In the genomic region with DNA sequence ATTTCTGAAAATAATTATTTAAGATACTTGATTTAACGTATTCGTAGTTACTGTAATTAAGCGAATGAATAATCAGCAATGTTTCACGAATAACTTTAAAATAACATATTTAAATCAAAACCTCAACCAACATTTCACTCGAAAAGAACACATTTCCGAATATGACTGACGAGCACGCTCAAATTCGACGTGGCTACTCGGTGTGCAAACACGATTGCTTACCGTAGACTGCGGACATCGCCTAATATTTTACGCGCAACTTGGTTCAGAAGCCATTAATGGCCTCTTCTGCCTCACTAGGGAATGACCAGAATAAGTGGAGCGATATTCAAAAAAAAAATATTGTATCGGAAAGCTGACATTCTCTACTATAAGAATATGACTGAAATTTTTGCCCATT, we compare ENCODE assay signal across 7 worm cellular contexts.
TF ChIP-seq lines count a peak whose summit lies in the region.

A gene (minus strand): TSS at position 156 of the 400 bp plus-strand sequence.

TF ChIP-seq in whole organism, L1 larva, 84 proteins besides CTCF, POLR2A, EP300 and RAD21 (continues in another document):
- TF ChIP-seq xbp-1 (tag; optimal IDR thresholded peaks at IDR 0.05; lab: Kevin White, UChicago) (peak; percentile 9), mep-1 (tag; optimal IDR thresholded peaks at IDR 0.05; lab: Kevin White, UChicago) (peak; percentile 46), ama-1 (optimal IDR thresholded peaks at IDR 0.05; lab: Kevin White, UChicago) (no peak), snu-23 (GFP tag; optimal IDR thresholded peaks at IDR 0.05; lab: Kevin White, UChicago) (peak; percentile 35), efl-1 (optimal IDR thresholded peaks at IDR 0.05; lab: Kevin White, UChicago) (peak; percentile 42 to 43), efl-1 (GFP tag; optimal IDR thresholded peaks at IDR 0.05 in 1 of 2; lab: Kevin White, UChicago) (peak; percentile 48 to 93), F16B12.6 (tag; optimal IDR thresholded peaks at IDR 0.05; lab: Kevin White, UChicago) (peak; percentile 81), ceh-88 (GFP tag; IDR thresholded peaks at IDR 0.05; lab: Robert Waterston, UW) (no peak), dsc-1 (tag; optimal IDR thresholded peaks at IDR 0.05; lab: Kevin White, UChicago) (no peak), mdl-1 (tag; optimal IDR thresholded peaks at IDR 0.05; lab: Kevin White, UChicago) (peak in 1 of 2 experiments; percentile 15), nhr-20 (tag; optimal IDR thresholded peaks at IDR 0.05; lab: Kevin White, UChicago) (no peak), fkh-8 (tag; optimal IDR thresholded peaks at IDR 0.05; lab: Kevin White, UChicago) (no peak)

TF ChIP-seq in whole organism, L2 larva, 48 proteins besides CTCF, POLR2A, EP300 and RAD21 (continues in another document):
- TF ChIP-seq mbf-1 (tag; optimal IDR thresholded peaks at IDR 0.05; lab: Kevin White, UChicago) (no peak), lsy-2 (tag; optimal IDR thresholded peaks at IDR 0.05; lab: Kevin White, UChicago) (peak; percentile 58 to 96), peb-1 (tag; optimal IDR thresholded peaks at IDR 0.05; lab: Kevin White, UChicago) (no peak), blmp-1 (tag; optimal IDR thresholded peaks at IDR 0.05; lab: Kevin White, UChicago; ENCODE audit: insufficient read depth) (no peak), nhr-6 (tag; optimal IDR thresholded peaks at IDR 0.05; lab: Kevin White, UChicago) (no peak), nhr-77 (tag; optimal IDR thresholded peaks at IDR 0.05; lab: Kevin White, UChicago) (no peak), ztf-4 (tag; optimal IDR thresholded peaks at IDR 0.05; lab: Kevin White, UChicago) (no peak), unc-39 (tag; optimal IDR thresholded peaks at IDR 0.05; lab: Kevin White, UChicago) (no peak), unc-55 (GFP tag; optimal IDR thresholded peaks at IDR 0.05; lab: Kevin White, UChicago) (peak; percentile 38), nhr-25 (tag; optimal IDR thresholded peaks at IDR 0.05; lab: Kevin White, UChicago) (no peak), mab-5 (tag; optimal IDR thresholded peaks at IDR 0.05; lab: Kevin White, UChicago) (no peak), nhr-129 (tag; optimal IDR thresholded peaks at IDR 0.05; lab: Kevin White, UChicago) (peak; percentile 43), ama-1 (optimal IDR thresholded peaks at IDR 0.05; lab: Kevin White, UChicago) (no peak)

TF ChIP-seq in whole organism, L3 larva, 47 proteins besides CTCF, POLR2A, EP300 and RAD21:
- TF ChIP-seq lin-39 (tag; optimal IDR thresholded peaks at IDR 0.05; lab: Kevin White, UChicago) (peak; percentile 27), nhr-11 (tag; optimal IDR thresholded peaks at IDR 0.05; lab: Kevin White, UChicago) (no peak), lin-15B (tag; optimal IDR thresholded peaks at IDR 0.05; lab: Kevin White, UChicago) (peak; percentile 30), hmg-11 (tag; optimal IDR thresholded peaks at IDR 0.05; lab: Kevin White, UChicago) (peak; percentile 7), R02D3.7 (tag; optimal IDR thresholded peaks at IDR 0.05; lab: Kevin White, UChicago) (no peak), pha-4 (tag; optimal IDR thresholded peaks at IDR 0.05; lab: Kevin White, UChicago) (peak; percentile 26), nhr-25 (tag; optimal IDR thresholded peaks at IDR 0.05; lab: Kevin White, UChicago) (no peak), nfya-1 (tag; optimal IDR thresholded peaks at IDR 0.05; lab: Kevin White, UChicago; ENCODE audit: insufficient read depth) (peak; percentile 74)

TF ChIP-seq in whole organism, L4 larva, 104 proteins besides CTCF, POLR2A, EP300 and RAD21:
- peak; percentile 13 for TF ChIP-seq hlh-30 (tag; optimal IDR thresholded peaks at IDR 0.05; lab: Kevin White, UChicago; ENCODE audit: insufficient read depth)
- peak; percentile 28 for TF ChIP-seq nhr-28 (tag; optimal IDR thresholded peaks at IDR 0.05; lab: Kevin White, UChicago)
- TF ChIP-seq lsy-2 (tag; optimal IDR thresholded peaks at IDR 0.05; lab: Kevin White, UChicago) = peak; percentile 54 to 96
- peak; percentile 23 for TF ChIP-seq dpl-1 (GFP tag; optimal IDR thresholded peaks at IDR 0.05; lab: Kevin White, UChicago)
- TF ChIP-seq spr-1 (tag; optimal IDR thresholded peaks at IDR 0.05; lab: Kevin White, UChicago) = no peak
- TF ChIP-seq lin-1 (GFP tag; IDR thresholded peaks at IDR 0.05; lab: Robert Waterston, UW) = no peak
- TF ChIP-seq mes-2 (tag; optimal IDR thresholded peaks at IDR 0.05; lab: Kevin White, UChicago; ENCODE audit: poor library complexity, severe bottlenecking) = peak; percentile 64
- TF ChIP-seq madf-9 (GFP tag; conservative IDR thresholded peaks at IDR 0.05; lab: Robert Waterston, UW) = no peak
- TF ChIP-seq T20F7.1 (GFP tag; optimal IDR thresholded peaks at IDR 0.05; lab: Kevin White, UChicago) = peak; percentile 10

TF ChIP-seq in whole organism, midembryonic, 9 proteins besides CTCF, POLR2A, EP300 and RAD21:
- no peak for TF ChIP-seq tab-1 (GFP tag; IDR thresholded peaks at IDR 0.05; lab: Robert Waterston, UW)
- 0 out of 2 replicates have a peak, but pooled peaks have one; percentile 9 for TF ChIP-seq flt-1 (GFP tag; IDR thresholded peaks at IDR 0.05; lab: Robert Waterston, UW)
- no peak for TF ChIP-seq T22C8.4 (GFP tag; IDR thresholded peaks at IDR 0.05; lab: Robert Waterston, UW)
- TF ChIP-seq klf-2 (GFP tag; conservative IDR thresholded peaks at IDR 0.05; lab: Robert Waterston, UW) = no peak
- no peak for TF ChIP-seq cog-1 (tag; optimal IDR thresholded peaks at IDR 0.05; lab: Kevin White, UChicago)
TF ChIP-seq in whole organism, midembryonic: peak in this region for 1.

TF ChIP-seq in whole organism, mixed stage, embryonic, 35 proteins besides CTCF, POLR2A, EP300 and RAD21:
- peak; percentile 93 for TF ChIP-seq lsy-2 (tag; optimal IDR thresholded peaks at IDR 0.05; lab: Kevin White, UChicago)
- TF ChIP-seq drap-1 (GFP tag; optimal IDR thresholded peaks at IDR 0.05; lab: Kevin White, UChicago) = no peak
- no peak for TF ChIP-seq mep-1 (tag; optimal IDR thresholded peaks at IDR 0.05; lab: Kevin White, UChicago)
- TF ChIP-seq unc-120 (tag; optimal IDR thresholded peaks at IDR 0.05; lab: Kevin White, UChicago; ENCODE audit: poor library complexity, severe bottlenecking) = peak; percentile 45

TF ChIP-seq in whole organism, young adult, 124 proteins besides CTCF, POLR2A, EP300 and RAD21:
- TF ChIP-seq dpl-1 (GFP tag; optimal IDR thresholded peaks at IDR 0.05; lab: Kevin White, UChicago) (no peak), lsl-1 (GFP tag; optimal IDR thresholded peaks at IDR 0.05; lab: Kevin White, UChicago) (peak; percentile 38), atf-7 (tag; optimal IDR thresholded peaks at IDR 0.05; lab: Kevin White, UChicago) (no peak), F22D6.2 (tag; optimal IDR thresholded peaks at IDR 0.05; lab: Kevin White, UChicago) (no peak), aptf-3 (GFP tag; IDR thresholded peaks at IDR 0.05; lab: Robert Waterston, UW) (no peak), let-607 (tag; optimal IDR thresholded peaks at IDR 0.05; lab: Kevin White, UChicago) (peak; percentile 44 to 78), B0261.1 (tag; optimal IDR thresholded peaks at IDR 0.05; lab: Kevin White, UChicago) (peak; percentile 42), madf-3 (GFP tag; IDR thresholded peaks at IDR 0.05; lab: Robert Waterston, UW) (0 out of 2 replicates have a peak, but pooled peaks have one; percentile 48), ztf-18 (tag; optimal IDR thresholded peaks at IDR 0.05; lab: Kevin White, UChicago) (peak; percentile 5), zim-3 (tag; optimal IDR thresholded peaks at IDR 0.05; lab: Kevin White, UChicago) (no peak), rpc-1 (optimal IDR thresholded peaks at IDR 0.05; lab: Kevin White, UChicago) (no peak), rpc-1 (tag; optimal IDR thresholded peaks at IDR 0.05; lab: Kevin White, UChicago) (peak; percentile 32), hmg-1.2 (GFP tag; IDR thresholded peaks at IDR 0.05; lab: Robert Waterston, UW) (peak; percentile 44; the same call in 1 of the 2 replicates), attf-3 (GFP tag; conservative IDR thresholded peaks at IDR 0.05; lab: Robert Waterston, UW) (0 out of 2 replicates have a peak, but pooled peaks have one; percentile 18), dox-1 (GFP tag; IDR thresholded peaks at IDR 0.05; lab: Robert Waterston, UW) (peak; percentile 47; the same call in 1 of the 2 replicates), nhr-80 (tag; optimal IDR thresholded peaks at IDR 0.05; lab: Kevin White, UChicago) (no peak), hlh-26 (GFP tag; conservative IDR thresholded peaks at IDR 0.05; lab: Robert Waterston, UW) (no peak), tbp1 (GFP tag; optimal IDR thresholded peaks at IDR 0.05; lab: Kevin White, UChicago) (peak; percentile 47)
